Worm (Caenorhabditis elegans): ENCODE results near the gene ugt-7.
A peak's percentile ranks its signal among the peaks of the same experiment; 100 is the strongest.

Gene ugt-7

ce11 chrV:5026438-5026837 is 26.1 kb upstream of the ugt-7 start:
- no peak for TF ChIP-seq ets-7 (tag; optimal IDR thresholded peaks at IDR 0.05)
- no peak for TF ChIP-seq tra-4 (tag; optimal IDR thresholded peaks at IDR 0.05)
- TF ChIP-seq tbx-37 (GFP tag; conservative IDR thresholded peaks at IDR 0.05): no peak
- no peak for TF ChIP-seq hmg-4 (GFP tag; optimal IDR thresholded peaks at IDR 0.05)
- TF ChIP-seq B0310.2 (tag; optimal IDR thresholded peaks at IDR 0.05): no peak
- no peak for TF ChIP-seq aly-1 (tag; optimal IDR thresholded peaks at IDR 0.05)
- TF ChIP-seq sea-1 (GFP tag; conservative IDR thresholded peaks at IDR 0.05): no peak
- TF ChIP-seq tbx-11 (GFP tag; IDR thresholded peaks at IDR 0.05): no peak
- TF ChIP-seq hmbx-1 (tag; optimal IDR thresholded peaks at IDR 0.05): no peak
- TF ChIP-seq pes-1 (GFP tag; IDR thresholded peaks at IDR 0.05): no peak
- no peak for TF ChIP-seq ceh-13 (GFP tag; optimal IDR thresholded peaks at IDR 0.05)
- no peak for TF ChIP-seq ama-1 (optimal IDR thresholded peaks at IDR 0.05)
- no peak for TF ChIP-seq ceh-36 (tag; optimal IDR thresholded peaks at IDR 0.05)

- TF ChIP-seq flt-1 (GFP tag; IDR thresholded peaks at IDR 0.05) (no peak), hmg-4 (GFP tag; optimal IDR thresholded peaks at IDR 0.05) (peak; percentile 37), tbx-11 (GFP tag; IDR thresholded peaks at IDR 0.05) (no peak), ceh-36 (tag; optimal IDR thresholded peaks at IDR 0.05) (no peak)
Measured at ce11 chrV:5023355-5023754, 23.0 kb upstream of the ugt-7 start.

DNA sequence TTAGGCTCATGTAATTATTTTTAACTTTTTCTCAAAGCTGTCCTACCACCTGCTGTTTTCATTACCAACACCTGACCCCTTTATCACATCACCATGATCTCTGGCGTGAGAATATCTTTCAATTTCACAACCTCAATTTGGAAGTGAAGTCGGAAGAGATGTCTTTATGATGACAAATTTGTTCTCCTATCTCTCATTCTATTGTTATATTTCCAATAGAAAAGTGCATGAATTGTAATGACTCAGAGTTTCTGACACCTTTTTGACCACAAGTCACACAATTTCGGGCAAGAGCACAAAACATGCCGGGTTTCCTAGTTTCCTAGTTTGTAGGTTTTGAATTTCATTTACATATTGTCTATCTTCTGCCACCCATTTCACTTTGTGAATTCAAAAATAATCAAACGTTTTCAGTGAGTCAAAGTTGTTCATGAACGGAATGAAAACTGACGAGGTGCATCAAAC is 18.5 kb upstream of the ugt-7 start, which contains the start of gene srr-4:
Gene srr-4 (plus strand): TSS at position 415 of the 465 bp plus-strand sequence.
- no peak for TF ChIP-seq scrt-1 (GFP tag; IDR thresholded peaks at IDR 0.05)
- TF ChIP-seq sea-1 (GFP tag; conservative IDR thresholded peaks at IDR 0.05): no peak
- no peak for TF ChIP-seq B0310.2 (tag; optimal IDR thresholded peaks at IDR 0.05)
- no peak for TF ChIP-seq hnd-1 (tag; optimal IDR thresholded peaks at IDR 0.05)
- TF ChIP-seq flt-1 (GFP tag; IDR thresholded peaks at IDR 0.05): no peak

ce11 chrV:5018067-5018466 is 17.7 kb upstream of the ugt-7 start:
- no peak for TF ChIP-seq ceh-36 (tag; optimal IDR thresholded peaks at IDR 0.05)
- TF ChIP-seq B0310.2 (tag; optimal IDR thresholded peaks at IDR 0.05): no peak
- TF ChIP-seq tbx-11 (GFP tag; IDR thresholded peaks at IDR 0.05): no peak
- no peak for TF ChIP-seq pes-1 (GFP tag; IDR thresholded peaks at IDR 0.05)

DNA sequence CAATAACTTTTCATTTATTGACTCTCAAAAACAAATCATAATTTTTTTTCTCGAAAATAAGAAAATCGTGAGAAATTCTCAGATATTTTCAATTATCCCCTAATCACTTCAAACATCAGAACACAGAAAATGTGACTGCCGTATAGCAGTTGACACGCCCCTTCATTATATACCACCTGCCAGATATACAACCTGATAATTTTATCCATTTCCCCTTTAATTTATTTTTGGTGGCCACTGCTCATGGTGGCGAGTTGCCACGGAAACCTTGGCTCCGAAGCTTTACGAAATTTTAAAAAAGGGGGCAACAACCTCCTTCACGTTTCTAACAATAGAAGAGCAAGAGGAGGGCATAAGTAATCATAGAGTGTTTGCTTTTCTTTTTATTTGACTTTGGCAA is 16.4 kb upstream of the ugt-7 start:
- TF ChIP-seq ceh-36 (tag; optimal IDR thresholded peaks at IDR 0.05) (no peak), hmg-4 (GFP tag; optimal IDR thresholded peaks at IDR 0.05) (no peak), hmbx-1 (tag; optimal IDR thresholded peaks at IDR 0.05) (no peak), ama-1 (optimal IDR thresholded peaks at IDR 0.05) (no peak), ceh-13 (GFP tag; optimal IDR thresholded peaks at IDR 0.05) (no peak), tbx-11 (GFP tag; IDR thresholded peaks at IDR 0.05) (no peak), pes-1 (GFP tag; IDR thresholded peaks at IDR 0.05) (no peak)

- no peak for TF ChIP-seq flt-1 (GFP tag; IDR thresholded peaks at IDR 0.05)
- no peak for TF ChIP-seq ets-7 (tag; optimal IDR thresholded peaks at IDR 0.05)
- no peak for TF ChIP-seq tra-4 (tag; optimal IDR thresholded peaks at IDR 0.05)
- no peak for TF ChIP-seq ceh-13 (GFP tag; optimal IDR thresholded peaks at IDR 0.05)
- no peak for TF ChIP-seq pes-1 (GFP tag; IDR thresholded peaks at IDR 0.05)
- no peak for TF ChIP-seq tbx-11 (GFP tag; IDR thresholded peaks at IDR 0.05)
- TF ChIP-seq hmbx-1 (tag; optimal IDR thresholded peaks at IDR 0.05): no peak
- no peak for TF ChIP-seq B0310.2 (tag; optimal IDR thresholded peaks at IDR 0.05)
- TF ChIP-seq aly-1 (tag; optimal IDR thresholded peaks at IDR 0.05): no peak
- no peak for TF ChIP-seq ceh-36 (tag; optimal IDR thresholded peaks at IDR 0.05)
- no peak for TF ChIP-seq sea-1 (GFP tag; conservative IDR thresholded peaks at IDR 0.05)
Measured at ce11 chrV:5012193-5012853, 12.0 kb upstream of the ugt-7 start, which contains the start of gene srr-6. TSS of gene srr-6 (plus strand) at chrV:5012803.

DNA sequence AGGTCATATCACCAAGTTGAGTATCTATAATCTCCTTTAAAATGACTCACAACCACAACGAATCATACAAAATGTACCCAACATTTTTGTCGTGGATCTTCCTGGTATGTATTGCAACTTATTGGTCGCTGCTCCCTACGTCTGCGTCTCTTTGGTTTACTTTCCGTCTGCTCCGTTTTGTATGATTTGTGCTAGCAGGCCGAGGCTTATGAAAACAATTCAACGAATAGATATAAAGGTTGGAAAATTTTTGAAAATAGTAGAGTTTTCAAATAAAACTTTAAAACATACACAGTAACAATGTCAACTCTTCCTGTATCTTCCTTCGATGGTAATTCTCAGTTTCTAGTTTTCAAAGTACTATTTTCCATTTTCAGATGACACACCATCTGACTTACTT is 1.0 kb upstream of the ugt-7 start, which contains the start of gene srr-8:
Gene srr-8 (plus strand): TSS at position 301 of the 400 bp plus-strand sequence.
- TF ChIP-seq hmg-4 (GFP tag; optimal IDR thresholded peaks at IDR 0.05): no peak
- TF ChIP-seq sea-1 (GFP tag; conservative IDR thresholded peaks at IDR 0.05): no peak
- TF ChIP-seq scrt-1 (GFP tag; IDR thresholded peaks at IDR 0.05): no peak
- TF ChIP-seq hnd-1 (tag; optimal IDR thresholded peaks at IDR 0.05): no peak
- no peak for TF ChIP-seq ceh-36 (tag; optimal IDR thresholded peaks at IDR 0.05)
- no peak for TF ChIP-seq ets-7 (tag; optimal IDR thresholded peaks at IDR 0.05)
- no peak for TF ChIP-seq tbx-11 (GFP tag; IDR thresholded peaks at IDR 0.05)
- TF ChIP-seq ceh-13 (GFP tag; optimal IDR thresholded peaks at IDR 0.05): no peak
- no peak for TF ChIP-seq flt-1 (GFP tag; IDR thresholded peaks at IDR 0.05)
- TF ChIP-seq aly-1 (tag; optimal IDR thresholded peaks at IDR 0.05): no peak
- TF ChIP-seq pes-1 (GFP tag; IDR thresholded peaks at IDR 0.05): no peak
- TF ChIP-seq tbx-37 (GFP tag; conservative IDR thresholded peaks at IDR 0.05): no peak
- TF ChIP-seq tra-4 (tag; optimal IDR thresholded peaks at IDR 0.05): no peak

DNA sequence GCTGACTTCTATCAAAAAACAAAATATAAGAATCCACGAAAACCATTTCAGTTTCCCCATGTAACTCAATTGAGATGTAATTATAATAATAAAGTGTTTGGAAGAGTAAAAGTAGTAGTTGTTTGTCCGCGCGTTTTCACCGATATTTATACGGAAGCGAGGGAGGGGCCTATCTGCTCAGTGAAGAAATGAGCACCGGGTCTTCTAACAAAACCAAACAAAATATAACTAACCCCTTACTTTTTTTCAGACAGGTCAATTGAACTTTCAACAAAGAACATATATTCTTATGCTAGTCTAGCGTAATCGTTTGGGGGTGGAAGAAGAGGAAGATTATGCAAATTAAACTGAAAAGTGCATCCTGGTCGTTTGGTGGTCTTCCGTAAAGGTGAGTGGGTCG is 5.2 kb downstream of the ugt-7 start, which contains the start of gene ncx-9:
Gene ncx-9 (minus strand): TSS at position 101 of the 400 bp plus-strand sequence.
- TF ChIP-seq flt-1 (GFP tag; IDR thresholded peaks at IDR 0.05): no peak
- TF ChIP-seq F13C5.2 (tag; optimal IDR thresholded peaks at IDR 0.05): no peak
- TF ChIP-seq hnd-1 (tag; optimal IDR thresholded peaks at IDR 0.05): no peak
- no peak for TF ChIP-seq aly-1 (tag; optimal IDR thresholded peaks at IDR 0.05)
- TF ChIP-seq hmbx-1 (tag; optimal IDR thresholded peaks at IDR 0.05): no peak
- TF ChIP-seq pes-1 (GFP tag; IDR thresholded peaks at IDR 0.05): no peak
